Worm (Caenorhabditis elegans): ENCODE results near the gene ifg-1.

DNA sequence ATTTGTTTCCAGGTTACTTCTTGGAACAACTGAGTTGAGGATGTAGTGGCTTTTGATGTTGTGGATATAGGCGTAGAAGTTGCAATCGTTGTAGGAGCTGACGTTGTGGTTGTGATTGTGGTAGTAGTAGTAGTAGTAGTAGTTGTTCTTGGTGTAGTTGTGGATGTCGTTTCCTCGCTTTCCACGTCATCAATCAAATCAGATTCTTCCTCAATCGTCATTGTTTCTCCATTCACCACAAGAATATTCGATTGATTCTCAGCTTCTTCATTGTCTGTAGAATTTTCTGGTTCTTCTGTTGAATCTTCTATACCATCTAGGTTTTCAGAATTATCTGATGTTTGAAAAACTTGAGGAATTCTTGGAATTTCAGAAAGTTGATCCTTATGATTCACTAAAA lies 38.4 kb upstream of the ifg-1 start:
- TF ChIP-seq lin-13 (GFP tag; optimal IDR thresholded peaks at IDR 0.05) (no peak), ama-1 (optimal IDR thresholded peaks at IDR 0.05) (no peak), snpc-1.2 (GFP tag; IDR thresholded peaks at IDR 0.05) (no peak), snpc-4 (tag; optimal IDR thresholded peaks at IDR 0.05) (no peak), tra-1 (GFP tag; IDR thresholded peaks at IDR 0.05) (no peak), mes-2 (tag; optimal IDR thresholded peaks at IDR 0.05; ENCODE audit: poor library complexity, severe bottlenecking) (no peak), pha-4 (GFP tag; IDR thresholded peaks at IDR 0.05) (no peak), pha-4 (tag; optimal IDR thresholded peaks at IDR 0.05) (no peak), skn-1 (tag; optimal IDR thresholded peaks at IDR 0.05) (no peak), ceh-82 (tag; optimal IDR thresholded peaks at IDR 0.05) (no peak), ceh-28 (tag; optimal IDR thresholded peaks at IDR 0.05) (no peak), saeg-2 (GFP tag; IDR thresholded peaks at IDR 0.05) (no peak), nhr-237 (tag; optimal IDR thresholded peaks at IDR 0.05) (no peak), nhr-28 (tag; optimal IDR thresholded peaks at IDR 0.05) (no peak), mep-1 (tag; optimal IDR thresholded peaks at IDR 0.05) (no peak)
